Fruit fly (Drosophila melanogaster): Measurements from ENCODE around the gene CG13287.

- no peak for TF ChIP-seq Xrp1 (GFP tag; IDR thresholded peaks at IDR 0.05)
- TF ChIP-seq pum (GFP tag; optimal IDR thresholded peaks at IDR 0.05), result no peak
Measured at dm6 chr3L:5920778-5921177, 38.7 kb downstream of the CG13287 start.

Measured in whole organism, embryonic.